Fruit fly (Drosophila melanogaster): ENCODE data around the gene CG5043.

CG5043 gene

DNA sequence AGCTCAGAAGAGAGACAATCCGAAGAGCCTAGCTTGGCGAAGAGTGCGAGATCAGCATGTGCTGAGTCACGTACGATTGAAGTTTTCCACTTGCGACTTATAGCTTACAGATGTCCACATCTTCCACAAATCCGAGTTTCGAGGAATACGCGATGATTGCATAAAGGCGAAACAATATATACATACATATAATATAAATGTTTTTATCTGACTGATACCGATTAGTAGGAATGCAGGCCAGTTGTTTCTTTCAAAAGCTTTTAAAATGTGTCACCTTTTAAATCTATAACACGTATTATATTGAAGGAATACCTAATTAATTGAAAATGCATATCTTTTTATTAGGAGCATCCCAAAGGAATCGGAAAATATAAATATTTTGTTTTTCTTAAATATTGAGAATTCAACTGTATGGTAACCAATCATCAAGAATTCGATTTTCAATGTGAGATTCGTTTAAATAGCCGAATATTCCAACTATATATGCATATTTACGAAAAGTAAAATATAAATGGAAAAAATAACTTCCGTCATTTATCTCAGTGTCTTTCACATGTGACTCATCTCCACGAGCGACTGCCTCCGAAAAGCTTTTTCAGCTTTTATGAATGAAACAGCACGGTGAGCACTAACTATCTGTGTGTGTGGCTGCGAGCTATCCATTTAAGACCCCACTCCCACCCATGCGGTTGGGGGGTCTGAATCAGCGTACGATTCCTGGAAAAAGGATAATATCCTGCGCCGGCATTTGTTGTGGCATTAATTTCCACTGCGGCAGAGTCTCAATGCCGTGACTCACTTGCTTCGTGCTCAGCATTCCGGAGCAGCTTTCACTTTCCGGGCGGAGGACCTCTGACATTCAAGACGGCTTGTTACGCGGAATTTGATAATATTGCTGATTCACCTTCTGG, 17.1 kb downstream of the CG5043 start (continued):
- peak; percentile 96 for TF ChIP-seq Eip78C (GFP tag)
- no peak for TF ChIP-seq dsx (GFP tag; optimal IDR thresholded peaks at IDR 0.05; ENCODE audit: poor library complexity, severe bottlenecking)
- TF ChIP-seq Ets96B (tag; optimal IDR thresholded peaks at IDR 0.05) = peak; percentile 62
- peak; percentile 59 for TF ChIP-seq Ets21C (GFP tag; optimal IDR thresholded peaks at IDR 0.05)
- peak; percentile 67 for TF ChIP-seq Sox102F (GFP tag; optimal IDR thresholded peaks at IDR 0.05)
- TF ChIP-seq spab (GFP tag; optimal IDR thresholded peaks at IDR 0.05) = peak; percentile 52
- no peak; the same call in 1 of the 2 replicates for TF ChIP-seq CG15336 (GFP tag; IDR thresholded peaks at IDR 0.05)
- peak; percentile 71 for TF ChIP-seq CG10669 (GFP tag; optimal IDR thresholded peaks at IDR 0.05)
- TF ChIP-seq CG3032 (tag; optimal IDR thresholded peaks at IDR 0.05) = peak; percentile 63
- peak; percentile 76 for TF ChIP-seq Sox14 (GFP tag; optimal IDR thresholded peaks at IDR 0.05)
- TF ChIP-seq Met (GFP tag; optimal IDR thresholded peaks at IDR 0.05) = peak; percentile 81
- TF ChIP-seq CG1621 (tag; optimal IDR thresholded peaks at IDR 0.05) = peak; percentile 35
- peak; percentile 82 for TF ChIP-seq Smox (GFP tag; optimal IDR thresholded peaks at IDR 0.05)
- TF ChIP-seq ss (GFP tag; optimal IDR thresholded peaks at IDR 0.05) = peak; percentile 3 to 58
- peak; percentile 58 for TF ChIP-seq fd59A (GFP tag; optimal IDR thresholded peaks at IDR 0.05)
- TF ChIP-seq acj6 (GFP tag; optimal IDR thresholded peaks at IDR 0.05) = peak; percentile 78
- TF ChIP-seq eg (GFP tag; IDR thresholded peaks at IDR 0.05) = no peak; the same call in 2 of the 3 replicates

DNA sequence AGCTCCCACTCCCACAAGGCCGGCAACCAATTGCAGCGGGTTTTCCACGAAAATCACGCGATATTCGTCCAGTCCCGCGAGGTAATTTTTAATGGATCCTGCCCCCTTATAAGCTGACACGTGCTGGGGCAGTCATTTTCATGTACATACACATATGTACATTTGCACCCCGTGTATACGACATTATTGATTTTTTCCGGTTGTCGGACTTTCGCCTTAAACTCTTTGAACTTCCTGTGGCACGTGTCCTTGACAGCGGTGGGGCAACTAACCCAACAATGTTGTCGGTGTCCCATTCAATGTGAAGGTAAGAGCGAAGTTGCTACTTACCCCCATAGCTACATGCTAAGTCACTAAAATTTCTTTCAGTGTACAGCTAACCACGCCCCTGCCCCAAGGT, 18.4 kb downstream of the CG5043 start:
- peak; percentile 62 for TF ChIP-seq svp (GFP tag)
- TF ChIP-seq eg (GFP tag; IDR thresholded peaks at IDR 0.05) = no peak
- TF ChIP-seq Gug (GFP tag; IDR thresholded peaks at IDR 0.05) = no peak
- no peak for TF ChIP-seq Sox15 (GFP tag; optimal IDR thresholded peaks at IDR 0.05)
- no peak for TF ChIP-seq Hr4 (GFP tag; optimal IDR thresholded peaks at IDR 0.05)
- no peak for TF ChIP-seq CG8319 (GFP tag; optimal IDR thresholded peaks at IDR 0.05)
- TF ChIP-seq Hr39 (GFP tag; optimal IDR thresholded peaks at IDR 0.05) = no peak
- TF ChIP-seq Blimp-1 (GFP tag; optimal IDR thresholded peaks at IDR 0.05) = no peak

DNA sequence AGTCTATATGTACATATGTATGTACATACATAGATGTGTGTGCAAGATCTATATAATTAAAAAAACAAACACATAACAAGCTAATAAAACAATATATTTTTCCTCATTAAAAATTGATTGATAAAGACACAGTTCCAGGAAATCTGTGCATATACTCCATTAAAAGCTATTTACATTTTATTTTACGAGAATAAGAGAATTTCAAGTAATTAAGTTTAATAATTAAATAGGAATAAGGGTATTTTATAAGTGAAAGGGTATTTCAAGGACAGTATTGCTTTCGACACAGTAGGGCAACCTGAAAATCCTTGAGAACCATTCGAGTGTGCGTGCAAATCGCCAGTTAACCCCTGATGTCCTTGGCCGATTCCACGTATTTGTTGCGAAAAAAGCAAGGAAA, 19.0 kb downstream of the CG5043 start, which contains the start of gene CG5050:
Gene CG5050, plus strand, starts transcription at position 301 of the 400 bp plus-strand sequence.
- TF ChIP-seq Eip78C (GFP tag) (peak; percentile 22), OdsH (GFP tag; optimal IDR thresholded peaks at IDR 0.05) (no peak), CG11762 (GFP tag; optimal IDR thresholded peaks at IDR 0.05; ENCODE audit: insufficient read depth) (no peak), Met (GFP tag; optimal IDR thresholded peaks at IDR 0.05) (no peak), CG15336 (GFP tag; IDR thresholded peaks at IDR 0.05) (no peak), fkh (GFP tag; optimal IDR thresholded peaks at IDR 0.05) (no peak)

DNA sequence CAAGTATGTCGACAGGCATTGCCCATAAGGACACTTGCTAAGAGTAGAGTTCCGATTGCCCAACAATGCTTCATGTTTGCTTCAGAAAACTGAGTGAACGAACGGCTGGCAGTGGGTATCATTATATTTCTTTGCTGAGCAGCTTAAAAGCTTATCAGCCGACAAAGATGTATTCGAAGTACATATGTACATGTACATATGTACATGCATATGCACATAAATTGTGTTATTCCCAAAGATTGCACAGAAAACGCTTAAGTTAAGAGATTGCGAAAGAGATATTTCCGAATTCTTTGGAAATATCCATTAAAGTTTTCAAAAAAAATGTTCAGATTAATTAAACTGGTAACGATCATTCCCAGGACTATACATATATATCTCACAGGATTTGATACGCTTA, 22.2 kb downstream of the CG5043 start, which contains the start of gene SPH93:
Gene SPH93, minus strand, starts transcription at position 101 of the 400 bp plus-strand sequence.
- TF ChIP-seq Sox15 (GFP tag; optimal IDR thresholded peaks at IDR 0.05) (no peak), Eip78C (GFP tag) (peak; percentile 40)

DNA sequence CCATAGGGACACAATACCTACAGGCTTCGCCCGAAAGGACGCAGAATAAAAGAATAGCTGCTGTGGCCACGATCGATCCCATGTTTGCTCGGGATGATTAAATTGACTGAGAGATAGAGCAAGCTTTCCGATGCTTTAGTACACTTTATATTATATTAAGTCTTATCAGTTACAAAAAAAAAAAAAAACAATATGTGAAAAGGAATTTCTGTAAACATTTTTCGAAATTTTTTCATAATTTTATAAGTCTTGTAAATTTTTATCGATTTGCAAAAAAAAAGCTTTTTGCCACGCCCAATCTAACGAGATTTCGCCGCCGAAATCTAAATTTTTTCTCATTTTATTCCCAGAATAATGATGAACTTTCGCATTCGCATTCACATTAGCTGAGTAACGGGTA, 24.3 kb downstream of the CG5043 start, which contains the start of gene CG18563:
Gene CG18563, minus strand, starts transcription at position 101 of the 400 bp plus-strand sequence.
- TF ChIP-seq Hr38 (GFP tag; optimal IDR thresholded peaks at IDR 0.05) (no peak), CG6854 (GFP tag; optimal IDR thresholded peaks at IDR 0.05) (no peak), achi (GFP tag; optimal IDR thresholded peaks at IDR 0.05) (no peak), Eip78C (GFP tag) (peak; percentile 23), dac (GFP tag; optimal IDR thresholded peaks at IDR 0.05) (no peak), Blimp-1 (GFP tag; optimal IDR thresholded peaks at IDR 0.05) (no peak), ss (GFP tag; optimal IDR thresholded peaks at IDR 0.05) (no peak)
